Fruit fly (Drosophila melanogaster): ENCODE data around the gene CG8833.

Gene CG8833

DNA sequence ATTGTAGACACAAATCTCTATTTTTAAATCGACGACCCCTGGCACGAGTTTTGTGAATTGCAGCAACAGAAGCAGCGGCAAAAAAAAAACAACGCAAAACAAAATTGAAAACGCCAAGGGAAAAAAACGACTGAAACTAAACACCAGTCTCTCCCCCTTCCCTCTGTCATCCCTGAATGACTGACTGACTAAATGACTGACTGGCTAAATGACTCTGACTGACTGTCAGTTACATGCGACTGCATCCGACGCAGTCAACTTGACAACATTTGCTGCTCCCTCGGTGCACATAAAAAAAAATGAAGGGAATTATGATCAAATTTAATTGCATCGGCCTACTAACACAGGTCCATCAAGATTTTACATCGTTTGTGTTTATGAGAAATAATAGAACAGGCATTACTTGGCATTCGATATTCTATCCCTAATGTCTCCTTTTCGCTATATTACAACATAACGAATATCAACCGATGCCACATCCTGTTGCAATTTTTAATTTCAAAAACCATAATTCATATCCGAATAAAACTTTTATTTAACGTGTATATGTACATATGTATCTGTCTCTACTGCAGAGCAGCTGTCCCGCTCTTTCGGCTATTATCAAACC lies 11.1 kb downstream of the CG8833 start (continued):
- no peak for TF ChIP-seq sc (optimal IDR thresholded peaks at IDR 0.05)
- TF ChIP-seq sc (GFP tag; optimal IDR thresholded peaks at IDR 0.05) = no peak
- no peak for TF ChIP-seq CG8765 (GFP tag; IDR thresholded peaks at IDR 0.05)
- TF ChIP-seq CG13424 (tag; optimal IDR thresholded peaks at IDR 0.05) = peak; percentile 34
- TF ChIP-seq fru (optimal IDR thresholded peaks at IDR 0.05) = no peak
- TF ChIP-seq CG16815 (GFP tag; optimal IDR thresholded peaks at IDR 0.05) = no peak
- TF ChIP-seq ato (GFP tag; IDR thresholded peaks at IDR 0.05; ENCODE audit: partially characterized antibody) = no peak
- TF ChIP-seq CG9817 (tag; optimal IDR thresholded peaks at IDR 0.05) = no peak
- no peak for TF ChIP-seq gsb (GFP tag; IDR thresholded peaks at IDR 0.05)
- peak; percentile 4 for TF ChIP-seq CG12769 (tag; optimal IDR thresholded peaks at IDR 0.05)
- peak; percentile 48; the same call in 1 of the 2 replicates for TF ChIP-seq sisA (GFP tag; IDR thresholded peaks at IDR 0.05)
- TF ChIP-seq fu2 (GFP tag; optimal IDR thresholded peaks at IDR 0.05) = no peak
- TF ChIP-seq CG15514 (GFP tag; optimal IDR thresholded peaks at IDR 0.05) = no peak
- TF ChIP-seq Opbp (GFP tag; IDR thresholded peaks at IDR 0.05; ENCODE audit: partially characterized antibody) = no peak
- no peak for TF ChIP-seq shn (GFP tag; optimal IDR thresholded peaks at IDR 0.05)
- no peak for TF ChIP-seq CG7357 (GFP tag; IDR thresholded peaks at IDR 0.05)
- no peak for TF ChIP-seq Bdp1 (GFP tag; optimal IDR thresholded peaks at IDR 0.05)
- TF ChIP-seq eve (GFP tag; optimal IDR thresholded peaks at IDR 0.05) = peak in 1 of 2 experiments; percentile 65
- no peak for TF ChIP-seq Vsx1 (GFP tag; optimal IDR thresholded peaks at IDR 0.05)
- TF ChIP-seq GATAe (GFP tag; conservative IDR thresholded peaks at IDR 0.05) = no peak
- no peak for TF ChIP-seq tx (GFP tag; optimal IDR thresholded peaks at IDR 0.05)
- no peak for TF ChIP-seq CG17829 (tag; optimal IDR thresholded peaks at IDR 0.05)
- TF ChIP-seq CG17802 (tag; optimal IDR thresholded peaks at IDR 0.05) = no peak
- no peak for TF ChIP-seq bab2 (GFP tag; optimal IDR thresholded peaks at IDR 0.05)
- TF ChIP-seq CG14441 (GFP tag; IDR thresholded peaks at IDR 0.05) = peak; percentile 35; the same call in 1 of the 2 replicates
- TF ChIP-seq pb (GFP tag; optimal IDR thresholded peaks at IDR 0.05) = no peak
- no peak for TF ChIP-seq CG7372 (GFP tag; IDR thresholded peaks at IDR 0.05)
- TF ChIP-seq CG9932 (GFP tag; IDR thresholded peaks at IDR 0.05) = no peak
- TF ChIP-seq maf-S (GFP tag; optimal IDR thresholded peaks at IDR 0.05) = no peak
- peak; percentile 79 for TF ChIP-seq CG31441 (GFP tag; IDR thresholded peaks at IDR 0.05)
- TF ChIP-seq CG9437 (GFP tag; optimal IDR thresholded peaks at IDR 0.05) = no peak
- TF ChIP-seq chif (GFP tag; optimal IDR thresholded peaks at IDR 0.05) = peak in 1 of 2 experiments; percentile 6
- no peak for TF ChIP-seq CG8478 (optimal IDR thresholded peaks at IDR 0.05)
- TF ChIP-seq chn (GFP tag; optimal IDR thresholded peaks at IDR 0.05) = no peak
- no peak for TF ChIP-seq HLHmδ (GFP tag; optimal IDR thresholded peaks at IDR 0.05)
- TF ChIP-seq schlank (tag; optimal IDR thresholded peaks at IDR 0.05) = no peak
- no peak for TF ChIP-seq CG7963 (GFP tag; IDR thresholded peaks at IDR 0.05; ENCODE audit: partially characterized antibody)
- no peak for TF ChIP-seq caup (GFP tag; optimal IDR thresholded peaks at IDR 0.05; ENCODE audit: severe bottlenecking)
- no peak for TF ChIP-seq oc (tag; optimal IDR thresholded peaks at IDR 0.05)
- peak; percentile 3 for TF ChIP-seq Fer1 (GFP tag; optimal IDR thresholded peaks at IDR 0.05)
- TF ChIP-seq CG6813 (GFP tag; optimal IDR thresholded peaks at IDR 0.05) = no peak
- TF ChIP-seq ewg (GFP tag; optimal IDR thresholded peaks at IDR 0.05) = no peak
- no peak for TF ChIP-seq ase (GFP tag; IDR thresholded peaks at IDR 0.05)
- no peak for TF ChIP-seq sob (GFP tag; IDR thresholded peaks at IDR 0.05)
- TF ChIP-seq kah (GFP tag; optimal IDR thresholded peaks at IDR 0.05) = no peak
- no peak for TF ChIP-seq chm (GFP tag; IDR thresholded peaks at IDR 0.05)
- TF ChIP-seq CHES-1-like (GFP tag; optimal IDR thresholded peaks at IDR 0.05) = no peak
- peak; percentile 44 for TF ChIP-seq HLH3B (GFP tag; IDR thresholded peaks at IDR 0.05)
- TF ChIP-seq Neu2 (GFP tag; optimal IDR thresholded peaks at IDR 0.05; ENCODE audit: borderline replicate concordance) = no peak
- TF ChIP-seq Ada2b (GFP tag; IDR thresholded peaks at IDR 0.05) = no peak
- no peak for TF ChIP-seq br (optimal IDR thresholded peaks at IDR 0.05)
- no peak for TF ChIP-seq Kr (GFP tag; optimal IDR thresholded peaks at IDR 0.05)

Data from whole organism, embryonic.